Fruit fly (Drosophila melanogaster): ENCODE results near the gene mtrm.

DNA sequence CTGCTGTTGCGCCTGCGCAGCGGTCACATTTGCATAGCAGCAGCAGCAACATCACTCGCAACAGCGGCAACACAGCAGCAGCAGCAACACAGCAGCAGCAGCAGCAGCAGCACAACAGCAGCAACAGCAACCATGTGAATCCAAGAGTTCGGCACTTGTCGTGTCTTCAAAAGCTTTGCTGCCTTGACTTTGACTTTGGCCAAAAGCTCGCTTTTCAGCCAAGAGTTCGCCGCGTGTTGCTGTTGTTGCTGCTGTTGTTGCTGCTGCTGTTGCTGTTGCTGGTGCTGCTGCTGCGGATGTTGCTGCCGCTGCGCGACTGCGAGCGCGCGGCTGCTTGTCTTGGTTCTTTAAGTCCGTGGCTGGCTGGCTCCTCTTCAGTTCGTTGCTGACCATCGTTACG lies 40.8 kb upstream of the mtrm start, which contains the start of gene ImpE1:
- no peak for TF ChIP-seq acj6 (GFP tag; optimal IDR thresholded peaks at IDR 0.05)
- TF ChIP-seq topi (GFP tag; optimal IDR thresholded peaks at IDR 0.05), result no peak
- TF ChIP-seq Ets96B (tag; optimal IDR thresholded peaks at IDR 0.05), result no peak
- TF ChIP-seq CG7368 (GFP tag; optimal IDR thresholded peaks at IDR 0.05), result no peak
- no peak for TF ChIP-seq esn (GFP tag; optimal IDR thresholded peaks at IDR 0.05)
- no peak for TF ChIP-seq Met (GFP tag; optimal IDR thresholded peaks at IDR 0.05)
- TF ChIP-seq pdm3 (GFP tag; optimal IDR thresholded peaks at IDR 0.05), result no peak
- no peak for TF ChIP-seq OdsH (GFP tag; optimal IDR thresholded peaks at IDR 0.05)
- TF ChIP-seq spab (GFP tag; optimal IDR thresholded peaks at IDR 0.05), result no peak
- no peak for TF ChIP-seq CG16779 (tag; optimal IDR thresholded peaks at IDR 0.05)
